Worm (Caenorhabditis elegans): ENCODE data around the gene M04B2.6.

Gene M04B2.6

DNA sequence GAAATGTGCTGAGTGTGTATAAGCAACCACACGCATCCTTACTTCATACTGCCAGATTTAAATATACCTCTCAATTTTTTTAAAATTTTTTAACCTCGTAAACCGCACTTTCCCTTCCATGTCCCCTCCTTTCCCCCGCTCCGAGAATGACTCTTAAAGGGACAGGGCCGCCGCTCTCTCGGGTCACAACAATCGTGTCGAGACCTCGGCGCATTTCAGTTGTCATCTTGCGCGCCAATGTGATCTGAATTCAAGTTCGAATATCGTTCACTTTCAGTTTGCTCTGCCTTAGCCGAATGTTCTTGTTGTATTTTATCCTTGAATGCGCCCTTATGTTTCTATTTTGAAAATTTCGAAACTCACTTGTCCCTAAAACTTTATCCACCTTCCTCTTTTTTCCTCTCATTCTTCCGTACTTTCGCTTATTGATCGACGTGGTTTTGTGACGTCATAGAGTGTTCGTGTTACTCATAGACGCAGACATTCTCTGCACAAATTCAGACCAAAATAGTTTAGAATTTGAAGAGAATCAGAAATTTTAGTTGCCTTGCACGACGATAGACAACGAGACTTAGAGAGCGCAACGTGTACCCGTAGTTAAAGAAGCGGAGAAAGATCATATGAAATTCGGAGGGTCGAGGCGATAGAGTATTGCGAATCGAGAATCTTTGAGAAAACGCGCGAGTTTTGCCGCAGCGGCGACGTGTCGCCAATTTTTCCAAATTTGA lies 11.8 kb upstream of the M04B2.6 start (continued):
- no peak for TF ChIP-seq ets-4 (GFP tag; optimal IDR thresholded peaks at IDR 0.05)
- no peak for TF ChIP-seq repo-1 (tag; optimal IDR thresholded peaks at IDR 0.05)
- 0 out of 2 replicates have a peak, but pooled peaks have one; percentile 18 for TF ChIP-seq madf-3 (GFP tag; IDR thresholded peaks at IDR 0.05)
- TF ChIP-seq egl-44 (GFP tag; IDR thresholded peaks at IDR 0.05), result no peak
- peak; percentile 20 for TF ChIP-seq nhr-80 (tag; optimal IDR thresholded peaks at IDR 0.05)
- TF ChIP-seq hlh-12 (tag; optimal IDR thresholded peaks at IDR 0.05), result no peak
- TF ChIP-seq F39B2.1 (GFP tag; IDR thresholded peaks at IDR 0.05), result no peak
- TF ChIP-seq attf-5 (GFP tag; optimal IDR thresholded peaks at IDR 0.05), result peak; percentile 71
- TF ChIP-seq athp-1 (tag; optimal IDR thresholded peaks at IDR 0.05), result peak; percentile 36
- TF ChIP-seq Y95B8A.8 (GFP tag; IDR thresholded peaks at IDR 0.05), result no peak
- TF ChIP-seq atf-7 (tag; optimal IDR thresholded peaks at IDR 0.05), result peak; percentile 87
- no peak for TF ChIP-seq aptf-2 (GFP tag; conservative IDR thresholded peaks at IDR 0.05)
- TF ChIP-seq egl-18 (GFP tag; IDR thresholded peaks at IDR 0.05), result no peak
- TF ChIP-seq Y79H2A.3 (GFP tag; conservative IDR thresholded peaks at IDR 0.05), result no peak
- no peak for TF ChIP-seq bed-2 (GFP tag; IDR thresholded peaks at IDR 0.05)
- no peak for TF ChIP-seq ztf-18 (tag; optimal IDR thresholded peaks at IDR 0.05)
- no peak for TF ChIP-seq nhr-179 (tag; optimal IDR thresholded peaks at IDR 0.05)
- TF ChIP-seq F23B12.7 (tag; optimal IDR thresholded peaks at IDR 0.05; ENCODE audit: insufficient read depth), result no peak
- no peak for TF ChIP-seq sptf-2 (GFP tag; optimal IDR thresholded peaks at IDR 0.05)
- TF ChIP-seq nhr-27 (tag; optimal IDR thresholded peaks at IDR 0.05), result no peak
- no peak for TF ChIP-seq ekl-4 (GFP tag; IDR thresholded peaks at IDR 0.05)
- no peak for TF ChIP-seq let-526 (GFP tag; IDR thresholded peaks at IDR 0.05)
- no peak for TF ChIP-seq F22D6.2 (tag; optimal IDR thresholded peaks at IDR 0.05)
- no peak for TF ChIP-seq nhr-120 (GFP tag; IDR thresholded peaks at IDR 0.05)
- TF ChIP-seq F57A8.1 (GFP tag; optimal IDR thresholded peaks at IDR 0.05), result no peak
- TF ChIP-seq nfya-2 (GFP tag; IDR thresholded peaks at IDR 0.05), result no peak
- no peak for TF ChIP-seq T07F8.4 (tag; optimal IDR thresholded peaks at IDR 0.05)
- TF ChIP-seq mxl-1 (tag; optimal IDR thresholded peaks at IDR 0.05), result no peak
- TF ChIP-seq tbx-9 (tag; optimal IDR thresholded peaks at IDR 0.05; ENCODE audit: borderline replicate concordance), result no peak
- TF ChIP-seq lin-35 (GFP tag; optimal IDR thresholded peaks at IDR 0.05), result peak in 1 of 3 experiments; percentile 60
- TF ChIP-seq Y53G8AR.9 (GFP tag; conservative IDR thresholded peaks at IDR 0.05), result no peak; the same call in 1 of the 2 replicates
- no peak for TF ChIP-seq rpc-1 (optimal IDR thresholded peaks at IDR 0.05)
- no peak for TF ChIP-seq rpc-1 (tag; optimal IDR thresholded peaks at IDR 0.05)
- peak; percentile 33; the same call in 1 of the 2 replicates for TF ChIP-seq attf-3 (GFP tag; conservative IDR thresholded peaks at IDR 0.05)
- no peak for TF ChIP-seq F52B5.7 (tag; optimal IDR thresholded peaks at IDR 0.05)
- no peak for TF ChIP-seq lsy-27 (tag; optimal IDR thresholded peaks at IDR 0.05; ENCODE audit: borderline replicate concordance, insufficient read depth)
- no peak; the same call in 1 of the 2 replicates for TF ChIP-seq Y56A3A.18 (GFP tag; IDR thresholded peaks at IDR 0.05)
- no peak for TF ChIP-seq rcor-1 (GFP tag; IDR thresholded peaks at IDR 0.05)
- TF ChIP-seq nfyb-1 (GFP tag; IDR thresholded peaks at IDR 0.05), result no peak
- TF ChIP-seq Y67H2A.10 (GFP tag; conservative IDR thresholded peaks at IDR 0.05), result no peak
- no peak for TF ChIP-seq chd-7 (tag; optimal IDR thresholded peaks at IDR 0.05)
- TF ChIP-seq attf-6 (GFP tag; IDR thresholded peaks at IDR 0.05), result no peak
- TF ChIP-seq ceh-91 (GFP tag; IDR thresholded peaks at IDR 0.05), result no peak
- TF ChIP-seq mcd-1 (GFP tag; IDR thresholded peaks at IDR 0.05), result peak; percentile 20; the same call in 1 of the 2 replicates
- no peak for TF ChIP-seq B0035.1 (tag; optimal IDR thresholded peaks at IDR 0.05)
- TF ChIP-seq tbp1 (GFP tag; optimal IDR thresholded peaks at IDR 0.05), result peak; percentile 1
- TF ChIP-seq dpff-1 (tag; optimal IDR thresholded peaks at IDR 0.05), result no peak
- TF ChIP-seq akir-1 (GFP tag; optimal IDR thresholded peaks at IDR 0.05), result no peak

Data from whole organism, young adult.